Worm (Caenorhabditis elegans) whole organism, late embryonic: ENCODE measurements around the gene pals-31.
A peak's percentile ranks its signal among the peaks of the same experiment; 100 is the strongest.
"Not testable (repeated sequence)": the region's sequence is repeated elsewhere in the genome, so short reads cannot be mapped to it uniquely, and the experiment has no call there.

Source experiments
- C08G9.2 ChIP-seq: sonication (generic microtip); optimal IDR thresholded peaks from 2 replicates; lab custom pipeline; 2016; ENCODE audit warnings: mild to moderate bottlenecking, missing genetic modification characterization, moderate library complexity, missing compliant biosample characterization
- F13H6.1 ChIP-seq: sonication (generic microtip); optimal IDR thresholded peaks from 2 replicates; lab custom pipeline; 2016; ENCODE audit warnings: missing genetic modification characterization, missing compliant biosample characterization
- K02D7.2 ChIP-seq: sonication (generic microtip); optimal IDR thresholded peaks from 2 replicates; lab custom pipeline; 2017; ENCODE audit warnings: mild to moderate bottlenecking, missing genetic modification characterization, missing compliant biosample characterization
- T23F11.4 ChIP-seq: fragments of 200-800 bp; sonication (Bioruptor generic); optimal IDR thresholded peaks from 2 replicates; lab custom pipeline; 2018; ENCODE audit warnings: mild to moderate bottlenecking, missing genetic modification characterization, missing compliant biosample characterization
- ama-1 ChIP-seq: fragments of 150-350 bp; optimal IDR thresholded peaks from 2 replicates; lab custom pipeline; 2014
- ceh-14 ChIP-seq: sonication (generic microtip); optimal IDR thresholded peaks from 2 replicates; lab custom pipeline; 2016; ENCODE audit warnings: missing genotype, missing genetic modification characterization, missing compliant biosample characterization
- ceh-19 ChIP-seq: fragments of 200-800 bp; sonication (Bioruptor generic); optimal IDR thresholded peaks from 2 replicates; lab custom pipeline; 2018; ENCODE audit warnings: mild to moderate bottlenecking, missing genetic modification characterization, missing compliant biosample characterization
- ceh-22 ChIP-seq: sonication (generic microtip); optimal IDR thresholded peaks from 2 replicates; lab custom pipeline; 2017; ENCODE audit warnings: missing biosample characterization, missing genetic modification characterization
- ceh-24 ChIP-seq: sonication (generic microtip); optimal IDR thresholded peaks from 2 replicates; lab custom pipeline; 2016; ENCODE audit warnings: mild to moderate bottlenecking, missing genetic modification characterization, missing compliant biosample characterization
- ceh-30 ChIP-seq: fragments of 150-350 bp; optimal IDR thresholded peaks from 2 replicates; lab custom pipeline; 2014; ENCODE audit warnings: missing biosample characterization, missing genetic modification characterization
- ceh-31 ChIP-seq: sonication (generic microtip); optimal IDR thresholded peaks from 2 replicates; lab custom pipeline; 2016; ENCODE audit warnings: missing genetic modification characterization, missing compliant biosample characterization
- ceh-34 ChIP-seq: sonication (generic microtip); optimal IDR thresholded peaks from 2 replicates; lab custom pipeline; 2016; ENCODE audit warnings: mild to moderate bottlenecking, missing genetic modification characterization, missing compliant biosample characterization
- ceh-45 ChIP-seq: fragments of 200-800 bp; sonication (Bioruptor generic); IDR thresholded peaks from 2 replicates; pipeline ENCODE4 v1.3.6; 2022; ENCODE audit warnings: missing genetic modification reagents, missing genetic modification characterization, missing compliant biosample characterization
- ceh-6 ChIP-seq: fragments of 200-800 bp; sonication (Bioruptor generic); optimal IDR thresholded peaks from 2 replicates; lab custom pipeline; 2018; ENCODE audit warnings: mild to moderate bottlenecking, missing genetic modification characterization, missing compliant biosample characterization
- ceh-9 ChIP-seq: sonication (generic microtip); optimal IDR thresholded peaks from 2 replicates; lab custom pipeline; 2016; ENCODE audit warnings: mild to moderate bottlenecking, missing genetic modification characterization, inconsistent platforms, missing compliant biosample characterization
- dmd-4 ChIP-seq: sonication (generic microtip); optimal IDR thresholded peaks from 2 replicates; lab custom pipeline; 2016; ENCODE audit warnings: borderline replicate concordance, missing genetic modification characterization, missing compliant biosample characterization
- dve-1 ChIP-seq: sonication (generic microtip); optimal IDR thresholded peaks from 2 replicates; lab custom pipeline; 2017; ENCODE audit warnings: antibody characterized with exemption, mild to moderate bottlenecking, missing genetic modification characterization, missing compliant biosample characterization
- elt-2 ChIP-seq: sonication (generic microtip); optimal IDR thresholded peaks from 2 replicates; lab custom pipeline; 2016; ENCODE audit warnings: missing genetic modification reagents, missing genetic modification characterization, missing compliant biosample characterization
- elt-4 ChIP-seq: sonication (generic microtip); optimal IDR thresholded peaks from 2 replicates; lab custom pipeline; 2016; ENCODE audit warnings: missing genetic modification characterization, missing compliant biosample characterization
- eyg-1 ChIP-seq: sonication (generic microtip); optimal IDR thresholded peaks from 2 replicates; lab custom pipeline; 2016; ENCODE audit warnings: missing genotype, missing genetic modification characterization, missing compliant biosample characterization
- fkh-10 ChIP-seq: fragments of 150-350 bp; optimal IDR thresholded peaks from 2 replicates; lab custom pipeline; 2014; ENCODE audit warnings: missing biosample characterization, missing genetic modification reagents, missing genetic modification characterization
- fkh-6 ChIP-seq: sonication (generic microtip); optimal IDR thresholded peaks from 2 replicates; lab custom pipeline; 2016; ENCODE audit warnings: missing genetic modification characterization, missing compliant biosample characterization
- gmeb-2 ChIP-seq: sonication (generic microtip); optimal IDR thresholded peaks from 2 replicates; lab custom pipeline; 2016; ENCODE audit warnings: missing genetic modification characterization, inconsistent platforms, missing compliant biosample characterization
- hlh-13 ChIP-seq: fragments of 200-800 bp; sonication (Bioruptor generic); optimal IDR thresholded peaks from 2 replicates; lab custom pipeline; 2018; ENCODE audit warnings: mild to moderate bottlenecking, missing genetic modification characterization, missing compliant biosample characterization
- hlh-30 ChIP-seq: sonication (generic microtip); optimal IDR thresholded peaks from 2 replicates; lab custom pipeline; 2017; ENCODE audit warnings: antibody characterized with exemption, missing genetic modification characterization, missing compliant biosample characterization; ENCODE audit not compliant: insufficient read depth
- lim-6 ChIP-seq: sonication (generic microtip); optimal IDR thresholded peaks from 2 replicates; lab custom pipeline; 2016; ENCODE audit warnings: missing genetic modification characterization, missing compliant biosample characterization
- lin-11 ChIP-seq: fragments of 200-800 bp; sonication (Bioruptor generic); optimal IDR thresholded peaks from 2 replicates; lab custom pipeline; 2018; ENCODE audit warnings: mild to moderate bottlenecking, missing genetic modification characterization, missing compliant biosample characterization
- madf-2 ChIP-seq: sonication (generic microtip); optimal IDR thresholded peaks from 2 replicates; lab custom pipeline; 2017; ENCODE audit warnings: missing genetic modification characterization, missing compliant biosample characterization
- mec-3 ChIP-seq: sonication (generic microtip); optimal IDR thresholded peaks from 2 replicates; lab custom pipeline; 2016; ENCODE audit warnings: borderline replicate concordance, missing genetic modification characterization, missing compliant biosample characterization
- odd-2 ChIP-seq: sonication (generic microtip); optimal IDR thresholded peaks from 2 replicates; lab custom pipeline; 2017; ENCODE audit warnings: antibody characterized with exemption, mild to moderate bottlenecking, missing genetic modification characterization, missing compliant biosample characterization
- pag-3 ChIP-seq: sonication (generic microtip); optimal IDR thresholded peaks from 2 replicates; lab custom pipeline; 2016; ENCODE audit warnings: missing compliant biosample characterization, missing genetic modification characterization, borderline replicate concordance
- pat-9 ChIP-seq: fragments of 200-800 bp; sonication (Bioruptor generic); optimal IDR thresholded peaks from 2 replicates; lab custom pipeline; 2018; ENCODE audit warnings: mild to moderate bottlenecking, missing genetic modification characterization, moderate library complexity, missing compliant biosample characterization
- pax-1 ChIP-seq: fragments of 150-350 bp; optimal IDR thresholded peaks from 2 replicates; lab custom pipeline; 2014; ENCODE audit warnings: missing biosample characterization, missing genetic modification characterization
- pha-2 ChIP-seq: sonication (generic microtip); optimal IDR thresholded peaks from 2 replicates; lab custom pipeline; 2017; ENCODE audit warnings: mild to moderate bottlenecking, missing genetic modification characterization, missing compliant biosample characterization
- pha-4 ChIP-seq: fragments of 150-350 bp; optimal IDR thresholded peaks from 2 replicates; lab custom pipeline; 2018; ENCODE audit warnings: missing biosample characterization, missing genetic modification reagents, missing genetic modification characterization
- pqm-1 ChIP-seq: sonication (generic microtip); optimal IDR thresholded peaks from 2 replicates; lab custom pipeline; 2016; ENCODE audit warnings: missing genetic modification characterization, missing compliant biosample characterization
- rnt-1 ChIP-seq: sonication (generic microtip); optimal IDR thresholded peaks from 2 replicates; lab custom pipeline; 2016; ENCODE audit warnings: missing genetic modification characterization, missing compliant biosample characterization
- sox-4 ChIP-seq: sonication (generic microtip); optimal IDR thresholded peaks from 2 replicates; lab custom pipeline; 2017; ENCODE audit warnings: mild to moderate bottlenecking, missing genetic modification characterization, inconsistent platforms, missing compliant biosample characterization
- unc-3 ChIP-seq, 2 experiments: fragments of 200-800 bp in 1 of 2; sonication (Bioruptor generic) in 1 of 2; sonication (generic microtip) in 1 of 2; conservative IDR thresholded peaks in 1 of 2; optimal IDR thresholded peaks in 1 of 2; 2 replicates each; pipeline versions ENCODE4 v1.3.6 to Lab custom; 2016 to 2022; ENCODE audit warnings: missing compliant biosample characterization in 2 of 2, missing genetic modification characterization in 2 of 2, missing genetic modification reagents in 1 of 2
- unc-55 ChIP-seq: sonication (generic microtip); optimal IDR thresholded peaks from 2 replicates; lab custom pipeline; 2017; ENCODE audit warnings: missing biosample characterization, missing genetic modification reagents, missing genetic modification characterization
- unc-86 ChIP-seq: sonication (generic microtip); optimal IDR thresholded peaks from 2 replicates; lab custom pipeline; 2016; ENCODE audit warnings: missing genetic modification characterization, missing compliant biosample characterization
- zip-5 ChIP-seq: sonication (generic microtip); optimal IDR thresholded peaks from 2 replicates; lab custom pipeline; 2016; ENCODE audit warnings: missing genetic modification characterization, missing compliant biosample characterization

Gene pals-31

DNA sequence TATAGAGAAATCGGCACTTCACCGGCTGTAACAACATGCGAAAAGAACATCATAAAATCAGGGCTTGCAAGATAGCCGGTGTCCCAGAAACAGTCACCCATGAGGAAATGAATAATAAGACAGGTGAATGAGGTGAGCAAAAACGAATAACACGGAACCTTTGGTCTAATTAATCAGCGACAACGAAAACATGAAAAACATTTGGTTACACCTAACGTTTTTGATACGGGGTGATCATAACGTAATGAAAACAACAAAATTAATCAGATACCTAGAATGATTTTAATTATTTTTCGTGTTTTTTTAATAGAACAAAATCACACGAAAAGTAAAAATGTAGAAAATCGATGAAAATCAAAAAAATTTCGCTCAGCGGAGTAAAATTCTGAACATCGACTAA is 19.4 kb downstream of the pals-31 start, which contains the start of gene srh-245:
Gene srh-245, minus strand, starts transcription at position 101 of the 400 bp plus-strand sequence.
- TF ChIP-seq mec-3 (tag; lab: Kevin White, UChicago) = no peak
- TF ChIP-seq hlh-30 (tag; lab: Kevin White, UChicago) = no peak
- no peak for TF ChIP-seq eyg-1 (tag; lab: Kevin White, UChicago)
- TF ChIP-seq ceh-6 (GFP tag; lab: Kevin White, UChicago) = no peak
- TF ChIP-seq unc-86 = no peak
- TF ChIP-seq ceh-31 (tag; lab: Kevin White, UChicago) = no peak
- no peak for TF ChIP-seq F13H6.1 (tag; lab: Kevin White, UChicago)
- no peak for TF ChIP-seq ceh-14
- no peak for TF ChIP-seq odd-2 (tag; lab: Kevin White, UChicago)
- TF ChIP-seq unc-55 = no peak
- TF ChIP-seq fkh-10 (GFP tag; lab: Kevin White, UChicago) = no peak
- no peak for TF ChIP-seq ceh-34 (tag; lab: Kevin White, UChicago)
- TF ChIP-seq K02D7.2 (tag; lab: Kevin White, UChicago) = no peak
- TF ChIP-seq pha-2 (tag; lab: Kevin White, UChicago) = no peak
- TF ChIP-seq lim-6 (tag; lab: Kevin White, UChicago) = no peak
- no peak for TF ChIP-seq T23F11.4 (GFP tag; lab: Kevin White, UChicago)
- TF ChIP-seq pax-1 = no peak
- TF ChIP-seq elt-4 (tag; lab: Kevin White, UChicago) = no peak
- no peak for TF ChIP-seq sox-4
- no peak for TF ChIP-seq madf-2 (tag; lab: Kevin White, UChicago)

DNA sequence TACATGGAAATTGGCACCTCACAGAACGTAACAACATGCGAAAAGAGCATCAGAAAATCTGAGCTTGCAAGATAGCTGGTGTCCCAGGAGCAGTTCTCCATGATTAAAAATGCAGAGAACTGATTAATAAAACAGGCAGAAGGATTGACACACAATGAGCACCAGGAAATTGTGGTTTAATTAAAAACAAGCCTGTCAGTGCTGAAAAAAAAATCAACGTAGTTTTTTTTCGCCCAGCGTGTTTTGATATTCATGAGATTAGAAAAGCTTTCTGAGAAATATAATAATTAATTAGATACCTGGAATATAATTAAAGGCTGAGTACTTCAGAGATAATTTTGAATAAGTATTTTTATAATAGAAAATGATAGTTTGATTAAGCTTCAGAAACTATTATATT is 21.3 kb downstream of the pals-31 start, which contains the start of gene srh-246:
Gene srh-246, minus strand, starts transcription at position 101 of the 400 bp plus-strand sequence.
- TF ChIP-seq lin-11 (tag; lab: Kevin White, UChicago) (no peak), pat-9 (tag; lab: Kevin White, UChicago) (no peak), pha-2 (tag; lab: Kevin White, UChicago) (no peak), ceh-45 (GFP tag; lab: Robert Waterston, UW) (no peak)

DNA sequence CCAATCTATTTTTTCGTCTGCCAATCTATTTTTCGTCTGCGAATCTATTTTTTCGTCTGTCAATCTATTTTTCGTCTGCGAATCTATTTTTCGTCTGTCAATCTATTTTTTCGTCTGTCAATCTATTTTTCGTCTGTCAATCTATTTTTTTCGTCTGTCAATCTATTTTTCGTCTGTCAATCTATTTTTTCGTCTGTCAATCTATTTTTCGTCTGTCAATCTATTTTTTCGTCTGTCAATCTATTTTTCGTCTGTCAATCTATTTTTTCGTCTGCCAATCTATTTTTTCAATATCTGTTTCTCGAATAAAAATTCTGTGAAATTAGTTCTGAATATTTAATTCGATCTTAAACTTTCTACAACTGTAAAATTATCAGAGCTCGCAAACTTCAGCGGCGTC is 21.8 kb downstream of the pals-31 start:
- 0 out of 2 replicates have a peak, but pooled peaks have one; percentile 49 for TF ChIP-seq unc-3 (GFP tag; conservative IDR thresholded peaks at IDR 0.05; lab: Robert Waterston, UW)
- not testable (repeated sequence) for TF ChIP-seq unc-3 (tag; optimal IDR thresholded peaks at IDR 0.05; lab: Kevin White, UChicago)

DNA sequence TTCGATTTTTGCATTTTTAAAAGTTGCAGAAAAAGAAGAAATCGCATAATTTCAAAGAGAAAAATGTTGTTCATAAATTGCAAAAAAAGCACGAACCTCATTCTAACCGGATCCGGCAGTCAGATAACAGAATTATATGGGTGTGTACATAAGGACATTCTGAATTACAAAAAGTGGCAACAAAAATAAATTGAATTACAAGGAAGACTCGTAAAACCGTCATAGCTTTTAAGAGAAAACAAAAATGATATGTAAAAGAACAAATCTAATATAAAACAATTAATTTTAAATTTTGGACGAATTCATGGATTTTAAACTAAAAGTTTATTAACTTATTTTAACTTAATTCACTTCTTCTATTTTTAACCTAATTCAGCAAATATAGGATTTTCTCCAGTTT is 23.8 kb downstream of the pals-31 start, which contains the start of gene F31F4.17:
Gene F31F4.17, minus strand, starts transcription at position 101 of the 400 bp plus-strand sequence.
- TF ChIP-seq elt-2 (tag; lab: Kevin White, UChicago) (no peak), ceh-34 (tag; lab: Kevin White, UChicago) (no peak), ceh-30 (tag; lab: Kevin White, UChicago) (no peak), lim-6 (tag; lab: Kevin White, UChicago) (no peak), pqm-1 (tag; lab: Kevin White, UChicago) (no peak), ceh-6 (GFP tag; lab: Kevin White, UChicago) (no peak)
- TF ChIP-seq, all 69 proteins: peak for 0

DNA sequence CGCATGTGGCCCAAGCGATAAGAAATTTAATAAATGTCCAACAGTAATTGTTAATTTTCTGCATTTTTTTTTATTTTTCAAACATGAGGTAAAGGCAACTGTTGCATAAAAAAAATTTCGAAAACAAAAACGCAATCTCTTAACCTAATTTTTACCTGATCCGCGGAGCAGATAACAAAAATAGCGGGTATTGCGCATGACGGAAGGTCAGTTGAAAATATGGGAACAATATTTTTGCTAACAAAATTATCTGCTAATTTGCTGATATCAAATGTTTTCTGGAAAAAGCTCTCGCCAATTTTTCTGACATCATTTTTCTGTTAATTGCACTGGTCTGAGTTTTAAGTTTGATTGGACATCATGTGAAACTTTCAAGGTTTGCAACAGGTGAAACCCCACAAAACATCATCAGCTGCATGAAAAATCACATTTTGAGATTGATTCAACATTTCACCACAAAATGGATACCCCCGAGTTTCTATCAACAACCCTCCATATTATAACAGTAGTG is 28.0 kb downstream of the pals-31 start, which contains the start of the genes F31F4.11 and srh-266:
Gene F31F4.11, minus strand, starts transcription at position 101 of the 511 bp plus-strand sequence.
Gene srh-266, plus strand, starts transcription at position 461 of the 511 bp plus-strand sequence.
- TF ChIP-seq lin-11 (tag; lab: Kevin White, UChicago) (no peak), madf-2 (tag; lab: Kevin White, UChicago) (no peak), sox-4 (no peak), rnt-1 (tag; lab: Kevin White, UChicago) (no peak), ceh-22 (tag; lab: Kevin White, UChicago) (no peak), C08G9.2 (tag; lab: Kevin White, UChicago) (no peak), fkh-6 (tag; lab: Kevin White, UChicago) (no peak), pha-4 (tag; lab: Kevin White, UChicago) (no peak), ceh-24 (tag; lab: Kevin White, UChicago) (no peak), pag-3 (tag; lab: Kevin White, UChicago) (no peak), hlh-13 (GFP tag; lab: Kevin White, UChicago) (no peak), dmd-4 (tag; lab: Kevin White, UChicago) (no peak), ceh-9 (tag; lab: Kevin White, UChicago) (no peak), dve-1 (tag; lab: Kevin White, UChicago) (no peak), zip-5 (tag; lab: Kevin White, UChicago) (no peak), ceh-19 (GFP tag; lab: Kevin White, UChicago) (no peak), ama-1 (lab: Kevin White, UChicago) (no peak), hlh-30 (tag; lab: Kevin White, UChicago) (no peak), gmeb-2 (tag; lab: Kevin White, UChicago) (no peak)
